Fruit fly (Drosophila melanogaster) whole organism, wandering third instar larva: ENCODE results near the gene CG43673.

Experiments used
- dmrt93B ChIP-seq: fragments of 200-800 bp; sonication (Bioruptor generic); optimal IDR thresholded peaks from 2 replicates; lab custom pipeline; 2018; ENCODE audit warnings: missing biosample characterization, mild to moderate bottlenecking, missing genetic modification characterization
- h ChIP-seq: fragments of 200-800 bp; sonication (Bioruptor generic); optimal IDR thresholded peaks from 3 replicates; lab custom pipeline; 2016; ENCODE audit warnings: missing biosample characterization, mild to moderate bottlenecking, missing genetic modification characterization
- lola ChIP-seq: fragments of >200 bp; optimal IDR thresholded peaks from 2 replicates; lab custom pipeline; 2017; ENCODE audit warnings: missing biosample characterization, missing genetic modification characterization
- pan ChIP-seq: fragments of >200 bp; optimal IDR thresholded peaks from 2 replicates; lab custom pipeline; 2017
- psq ChIP-seq: fragments of 200-800 bp; sonication (Bioruptor generic); optimal IDR thresholded peaks from 3 replicates; lab custom pipeline; 2017; ENCODE audit warnings: missing biosample characterization, mild to moderate bottlenecking, missing genetic modification characterization, moderate library complexity

DNA sequence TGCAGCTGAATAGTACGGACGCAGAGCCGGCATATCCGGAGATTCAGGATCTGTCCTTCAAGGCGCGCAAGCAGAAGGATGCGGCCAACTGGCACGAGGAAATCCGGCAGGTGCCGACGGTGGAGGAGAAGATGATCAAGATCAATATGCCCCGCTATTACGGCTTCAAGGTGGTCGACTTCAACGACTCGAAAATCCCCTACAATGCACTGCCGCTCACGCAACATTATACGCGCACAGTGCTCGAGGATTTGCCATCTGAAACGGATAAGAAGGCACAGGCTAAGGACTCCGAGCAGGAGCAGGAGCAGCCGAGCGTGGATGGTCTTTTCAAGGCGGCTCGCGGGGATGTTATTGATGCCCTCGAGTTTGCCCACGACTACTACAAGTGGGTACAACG, 7.3 kb downstream of the CG43673 start:
- no peak for TF ChIP-seq psq (GFP tag; lab: Kevin White, UChicago)
- no peak for TF ChIP-seq h (GFP tag; lab: Kevin White, UChicago)
- no peak for TF ChIP-seq lola (GFP tag; lab: Kevin White, UChicago)
- no peak for TF ChIP-seq dmrt93B (GFP tag; lab: Kevin White, UChicago)
- TF ChIP-seq pan (lab: Kevin White, UChicago) = no peak
